Fruit fly (Drosophila melanogaster) S2 (cell line): ENCODE data around the gene dally.

Experiments
- CG8478 ChIP-seq: fragments of >200 bp; optimal IDR thresholded peaks from 2 replicates; lab custom pipeline; 2018
- CTCF ChIP-seq, 2 experiments: fragments of >200 bp; optimal IDR thresholded peaks; 2 replicates each; lab custom pipeline; 2018

dm6 chr3L:8819441-8819840, 7.9 kb upstream of the dally start:
- TF ChIP-seq CTCF (optimal IDR thresholded peaks at IDR 0.05; lab: Kevin White, UChicago) (no peak), CG8478 (lab: Kevin White, UChicago) (no peak)
